Fruit fly (Drosophila melanogaster): ENCODE data around the gene CG6966.

Gene CG6966

dm6 chr3R:15095550-15096031, at the start of gene CG6966:
Gene CG6966, minus strand, starts transcription at chr3R:15095631.
- TF ChIP-seq Hr38 (GFP tag; optimal IDR thresholded peaks at IDR 0.05) (no peak), Sox14 (GFP tag; optimal IDR thresholded peaks at IDR 0.05) (peak; percentile 75), CG8119 (GFP tag; IDR thresholded peaks at IDR 0.05) (no peak), CG11294 (GFP tag; IDR thresholded peaks at IDR 0.05) (no peak), CG31627 (GFP tag; optimal IDR thresholded peaks at IDR 0.05) (peak; percentile 94), Sox15 (GFP tag; optimal IDR thresholded peaks at IDR 0.05) (peak; percentile 84), salr (GFP tag; optimal IDR thresholded peaks at IDR 0.05) (peak; percentile 18 to 94), OdsH (GFP tag; optimal IDR thresholded peaks at IDR 0.05) (peak; percentile 86), pdm3 (GFP tag; optimal IDR thresholded peaks at IDR 0.05) (peak; percentile 91), CG6854 (GFP tag; optimal IDR thresholded peaks at IDR 0.05) (peak; percentile 75), CG6276 (GFP tag; optimal IDR thresholded peaks at IDR 0.05) (no peak), CG34406 (GFP tag; optimal IDR thresholded peaks at IDR 0.05) (peak; percentile 74), CG16779 (tag; optimal IDR thresholded peaks at IDR 0.05) (peak; percentile 72), Met (GFP tag; optimal IDR thresholded peaks at IDR 0.05) (peak; percentile 84), spab (GFP tag; optimal IDR thresholded peaks at IDR 0.05) (peak; percentile 8), Lpt (GFP tag; optimal IDR thresholded peaks at IDR 0.05) (no peak), CG6792 (GFP tag; optimal IDR thresholded peaks at IDR 0.05) (peak; percentile 79), Eip75B (GFP tag; optimal IDR thresholded peaks at IDR 0.05) (peak; percentile 81), fd85E (GFP tag; optimal IDR thresholded peaks at IDR 0.05) (peak; percentile 36), CG8319 (GFP tag; optimal IDR thresholded peaks at IDR 0.05) (peak; percentile 77), CG9139 (GFP tag; optimal IDR thresholded peaks at IDR 0.05) (peak; percentile 59), svp (GFP tag) (peak; percentile 69), Eip93F (GFP tag; optimal IDR thresholded peaks at IDR 0.05) (no peak), eg (GFP tag; IDR thresholded peaks at IDR 0.05) (no peak), fkh (GFP tag; optimal IDR thresholded peaks at IDR 0.05) (peak; percentile 68), Ets21C (GFP tag; optimal IDR thresholded peaks at IDR 0.05) (peak; percentile 78), Sox102F (GFP tag; optimal IDR thresholded peaks at IDR 0.05) (peak; percentile 46), CG10631 (GFP tag; optimal IDR thresholded peaks at IDR 0.05) (peak; percentile 80), acj6 (GFP tag; optimal IDR thresholded peaks at IDR 0.05) (peak; percentile 85), CG11762 (GFP tag; optimal IDR thresholded peaks at IDR 0.05; ENCODE audit: insufficient read depth) (peak; percentile 63), achi (GFP tag; optimal IDR thresholded peaks at IDR 0.05) (peak; percentile 70), fd59A (GFP tag; optimal IDR thresholded peaks at IDR 0.05) (peak; percentile 67), CG11902 (GFP tag; optimal IDR thresholded peaks at IDR 0.05) (peak; percentile 80), CG10669 (GFP tag; optimal IDR thresholded peaks at IDR 0.05) (peak; percentile 63), CG3032 (tag; optimal IDR thresholded peaks at IDR 0.05) (peak; percentile 68), Ets96B (tag; optimal IDR thresholded peaks at IDR 0.05) (peak; percentile 9), CG6808 (GFP tag; optimal IDR thresholded peaks at IDR 0.05) (peak; percentile 36), CG3919 (GFP tag; optimal IDR thresholded peaks at IDR 0.05) (peak; percentile 69), net (GFP tag; optimal IDR thresholded peaks at IDR 0.05) (no peak), CG4318 (GFP tag; optimal IDR thresholded peaks at IDR 0.05) (no peak), CG6163 (GFP tag; IDR thresholded peaks at IDR 0.05) (no peak), lz (GFP tag; optimal IDR thresholded peaks at IDR 0.05) (peak; percentile 94), Gug (GFP tag; IDR thresholded peaks at IDR 0.05) (no peak), CG32006 (GFP tag; optimal IDR thresholded peaks at IDR 0.05) (no peak), Eip78C (GFP tag) (peak; percentile 88), topi (GFP tag; optimal IDR thresholded peaks at IDR 0.05) (peak; percentile 76), CG1621 (tag; optimal IDR thresholded peaks at IDR 0.05) (peak; percentile 79), cyc (GFP tag; optimal IDR thresholded peaks at IDR 0.05) (peak; percentile 93), CG15336 (GFP tag; IDR thresholded peaks at IDR 0.05) (no peak), esn (GFP tag; optimal IDR thresholded peaks at IDR 0.05) (peak; percentile 90), dac (GFP tag; optimal IDR thresholded peaks at IDR 0.05) (peak; percentile 48), Blimp-1 (GFP tag; optimal IDR thresholded peaks at IDR 0.05) (peak; percentile 73), Hr4 (GFP tag; optimal IDR thresholded peaks at IDR 0.05) (peak; percentile 58)
